Fruit fly (Drosophila melanogaster) whole organism, adult: ENCODE results near the gene Suv3.

Experiments used
- CG11617 ChIP-seq: fragments of 200-800 bp; sonication (Bioruptor generic); optimal IDR thresholded peaks from 2 replicates; lab custom pipeline; 2017; ENCODE audit warnings: mild to moderate bottlenecking, missing biosample characterization, missing genetic modification reagents, missing genetic modification characterization
- CG12768 ChIP-seq: fragments of 200-800 bp; sonication (Bioruptor generic); optimal IDR thresholded peaks from 2 replicates; lab custom pipeline; 2017; ENCODE audit warnings: missing biosample characterization, missing genetic modification characterization, mild to moderate bottlenecking, moderate library complexity, missing genetic modification reagents
- CG14711 ChIP-seq: fragments of 200-800 bp; sonication (Bioruptor generic); optimal IDR thresholded peaks from 2 replicates; lab custom pipeline; 2018; ENCODE audit warnings: missing biosample characterization, mild to moderate bottlenecking, missing genetic modification characterization, moderate library complexity
- CG1620 ChIP-seq: fragments of 200-800 bp; sonication (Bioruptor generic); optimal IDR thresholded peaks from 2 replicates; lab custom pipeline; 2016; ENCODE audit warnings: missing biosample characterization, missing genetic modification characterization
- CG33017 ChIP-seq: fragments of 200-800 bp; sonication (Bioruptor generic); optimal IDR thresholded peaks from 2 replicates; lab custom pipeline; 2018; ENCODE audit warnings: missing biosample characterization, mild to moderate bottlenecking, missing genetic modification characterization, moderate library complexity
- CG5204 ChIP-seq: fragments of 200-800 bp; sonication (Bioruptor generic); optimal IDR thresholded peaks from 2 replicates; lab custom pipeline; 2016; ENCODE audit warnings: missing biosample characterization, missing genetic modification characterization
- CG7045 ChIP-seq: fragments of 200-800 bp; sonication (Bioruptor generic); optimal IDR thresholded peaks from 2 replicates; lab custom pipeline; 2017; ENCODE audit warnings: missing biosample characterization, mild to moderate bottlenecking, missing genetic modification characterization
- CG7101 ChIP-seq: fragments of 200-800 bp; sonication (Bioruptor generic); optimal IDR thresholded peaks from 2 replicates; lab custom pipeline; 2018; ENCODE audit warnings: missing biosample characterization, mild to moderate bottlenecking, missing genetic modification characterization, moderate library complexity
- Clk ChIP-seq: fragments of 200-800 bp; sonication (Bioruptor generic); optimal IDR thresholded peaks from 2 replicates; lab custom pipeline; 2017; ENCODE audit warnings: missing biosample characterization, missing genetic modification characterization
- Crg-1 ChIP-seq: fragments of 200-800 bp; sonication (Bioruptor generic); optimal IDR thresholded peaks from 2 replicates; lab custom pipeline; 2016; ENCODE audit warnings: missing biosample characterization, missing genetic modification characterization
- Hr96 ChIP-seq: fragments of 200-800 bp; sonication (Bioruptor generic); optimal IDR thresholded peaks from 2 replicates; lab custom pipeline; 2016; ENCODE audit warnings: missing biosample characterization, missing genetic modification characterization
- Mnt ChIP-seq: fragments of 200-800 bp; sonication (Bioruptor generic); optimal IDR thresholded peaks from 2 replicates; lab custom pipeline; 2016; ENCODE audit warnings: missing biosample characterization, mild to moderate bottlenecking, missing genetic modification characterization
- bab1 ChIP-seq: fragments of 200-800 bp; sonication (Bioruptor generic); optimal IDR thresholded peaks from 3 replicates; lab custom pipeline; 2019; ENCODE audit warnings: missing biosample characterization, mild to moderate bottlenecking, missing genetic modification characterization, moderate library complexity
- cic ChIP-seq: fragments of 200-800 bp; sonication (Bioruptor generic); optimal IDR thresholded peaks from 2 replicates; lab custom pipeline; 2017; ENCODE audit warnings: missing biosample characterization, mild to moderate bottlenecking, missing genetic modification characterization, moderate library complexity
- cnc ChIP-seq, 2 experiments: fragments of >200 bp; optimal IDR thresholded peaks; 2 replicates each; lab custom pipeline; 2017
- kay ChIP-seq: fragments of 200-800 bp; sonication (Bioruptor generic); peaks from one replicate; lab custom pipeline; 2016; ENCODE audit warnings: missing biosample characterization, missing genetic modification characterization, borderline replicate concordance
- ovo ChIP-seq: fragments of 200-800 bp; sonication (Bioruptor generic); optimal IDR thresholded peaks from 2 replicates; lab custom pipeline; 2016; ENCODE audit warnings: missing biosample characterization, missing genetic modification characterization
- pad ChIP-seq: fragments of 200-800 bp; sonication (Bioruptor generic); optimal IDR thresholded peaks from 3 replicates; lab custom pipeline; 2017; ENCODE audit warnings: missing biosample characterization, missing genetic modification characterization, mild to moderate bottlenecking, moderate library complexity, missing genetic modification reagents
- tj ChIP-seq: fragments of 200-800 bp; sonication (Bioruptor generic); optimal IDR thresholded peaks from 3 replicates; lab custom pipeline; 2017; ENCODE audit warnings: missing biosample characterization, mild to moderate bottlenecking, missing genetic modification characterization, moderate library complexity
- toe ChIP-seq: fragments of 200-800 bp; sonication (Bioruptor generic); optimal IDR thresholded peaks from 2 replicates; lab custom pipeline; 2016; ENCODE audit warnings: missing biosample characterization, missing genetic modification characterization

The Suv3 gene

dm6 chr3R:4340174-4340573, 28.8 kb downstream of the Suv3 start:
- TF ChIP-seq ovo (GFP tag; lab: Kevin White, UChicago) (no peak), CG12768 (GFP tag; lab: Kevin White, UChicago) (no peak), tj (GFP tag; lab: Kevin White, UChicago) (no peak), kay (GFP tag; lab: Kevin White, UChicago) (no peak), CG7101 (tag; lab: Kevin White, UChicago) (no peak), pad (no peak), toe (GFP tag; lab: Kevin White, UChicago) (no peak), CG14711 (no peak), CG33017 (tag; lab: Kevin White, UChicago) (no peak), CG1620 (GFP tag; lab: Kevin White, UChicago) (no peak)

- no peak for TF ChIP-seq tj (GFP tag; lab: Kevin White, UChicago)
- TF ChIP-seq CG7045 (GFP tag; lab: Kevin White, UChicago): no peak
- no peak for TF ChIP-seq toe (GFP tag; lab: Kevin White, UChicago)
- TF ChIP-seq Clk (GFP tag; lab: Kevin White, UChicago): no peak
- no peak for TF ChIP-seq CG1620 (GFP tag; lab: Kevin White, UChicago)
- TF ChIP-seq pad: no peak
- TF ChIP-seq Hr96 (GFP tag; lab: Kevin White, UChicago): no peak
- TF ChIP-seq CG14711: no peak
- no peak for TF ChIP-seq Mnt
- TF ChIP-seq bab1: no peak
- no peak for TF ChIP-seq CG33017 (tag; lab: Kevin White, UChicago)
- no peak for TF ChIP-seq cnc (optimal IDR thresholded peaks at IDR 0.05; lab: Kevin White, UChicago)
- no peak for TF ChIP-seq CG12768 (GFP tag; lab: Kevin White, UChicago)
- TF ChIP-seq CG11617 (GFP tag; lab: Kevin White, UChicago): no peak
- TF ChIP-seq Crg-1 (GFP tag; lab: Kevin White, UChicago): no peak
- no peak for TF ChIP-seq cic (GFP tag; lab: Kevin White, UChicago)
- no peak for TF ChIP-seq CG5204
- no peak for TF ChIP-seq CG7101 (tag; lab: Kevin White, UChicago)
- no peak for TF ChIP-seq ovo (GFP tag; lab: Kevin White, UChicago)
These were observed 29.8 kb downstream of the Suv3 start for dm6 chr3R:4341177-4341576.

- no peak for TF ChIP-seq CG11617 (GFP tag; lab: Kevin White, UChicago)
- no peak for TF ChIP-seq cic (GFP tag; lab: Kevin White, UChicago)
- TF ChIP-seq CG33017 (tag; lab: Kevin White, UChicago): no peak
- TF ChIP-seq pad: no peak
These were observed 35.3 kb downstream of the Suv3 start, which contains the start of gene hkb for dm6 chr3R:4346636-4347035. TSS of gene hkb (minus strand) at chr3R:4346646.

dm6 chr3R:4348197-4348814, 37.0 kb downstream of the Suv3 start:
- TF ChIP-seq CG11617 (GFP tag; lab: Kevin White, UChicago): no peak
- no peak for TF ChIP-seq Clk (GFP tag; lab: Kevin White, UChicago)
- no peak for TF ChIP-seq pad
- TF ChIP-seq CG5204: no peak
- TF ChIP-seq cic (GFP tag; lab: Kevin White, UChicago): no peak
- no peak for TF ChIP-seq CG12768 (GFP tag; lab: Kevin White, UChicago)
- no peak for TF ChIP-seq CG14711
- no peak for TF ChIP-seq CG33017 (tag; lab: Kevin White, UChicago)
- TF ChIP-seq toe (GFP tag; lab: Kevin White, UChicago): no peak
- TF ChIP-seq kay (GFP tag; lab: Kevin White, UChicago): no peak
- no peak for TF ChIP-seq CG1620 (GFP tag; lab: Kevin White, UChicago)

dm6 chr3R:4350199-4350598, 38.8 kb downstream of the Suv3 start:
- TF ChIP-seq CG12768 (GFP tag; lab: Kevin White, UChicago): no peak
- TF ChIP-seq cic (GFP tag; lab: Kevin White, UChicago): no peak
- no peak for TF ChIP-seq CG11617 (GFP tag; lab: Kevin White, UChicago)
- TF ChIP-seq CG5204: no peak
- no peak for TF ChIP-seq ovo (GFP tag; lab: Kevin White, UChicago)
- no peak for TF ChIP-seq CG14711

dm6 chr3R:4353569-4353968, 42.2 kb downstream of the Suv3 start:
- TF ChIP-seq CG7101 (tag; lab: Kevin White, UChicago) (no peak), CG1620 (GFP tag; lab: Kevin White, UChicago) (no peak), CG7045 (GFP tag; lab: Kevin White, UChicago) (no peak), cic (GFP tag; lab: Kevin White, UChicago) (no peak), kay (GFP tag; lab: Kevin White, UChicago) (no peak), Crg-1 (GFP tag; lab: Kevin White, UChicago) (no peak), Hr96 (GFP tag; lab: Kevin White, UChicago) (no peak), CG12768 (GFP tag; lab: Kevin White, UChicago) (no peak)

dm6 chr3R:4359625-4360024, 48.3 kb downstream of the Suv3 start, which contains the start of gene CG1090:
TSS of gene CG1090 (plus strand) at chr3R:4359883.
- peak; percentile 9 for TF ChIP-seq CG12768 (GFP tag; lab: Kevin White, UChicago)
- no peak for TF ChIP-seq cic (GFP tag; lab: Kevin White, UChicago)
- no peak for TF ChIP-seq bab1
- peak; percentile 7 for TF ChIP-seq CG33017 (tag; lab: Kevin White, UChicago)
